Fruit fly (Drosophila melanogaster) whole organism, embryonic: Measurements from ENCODE around the gene TMEM216.

Source experiments
- Abd-B ChIP-seq: fragments of 200-800 bp; sonication (Bioruptor generic); optimal IDR thresholded peaks from 2 replicates; lab custom pipeline; 2018; ENCODE audit warnings: missing biosample characterization, mild to moderate bottlenecking, missing genetic modification characterization, moderate library complexity
- Atf-2 ChIP-seq: fragments of 200-800 bp; sonication (Bioruptor generic); optimal IDR thresholded peaks from 2 replicates; lab custom pipeline; 2016; ENCODE audit warnings: missing biosample characterization, missing genetic modification characterization
- C15 ChIP-seq: fragments of 200-800 bp; sonication (Bioruptor generic); IDR thresholded peaks from 3 replicates; pipeline ENCODE4 v1.3.6; 2022; ENCODE audit warnings: missing biosample characterization, missing genetic modification characterization
- CG10267 ChIP-seq: fragments of 200-800 bp; sonication (Bioruptor generic); optimal IDR thresholded peaks from 2 replicates; lab custom pipeline; 2018; ENCODE audit warnings: missing biosample characterization, mild to moderate bottlenecking, missing genetic modification characterization, moderate library complexity
- CG12155 ChIP-seq: fragments of 200-800 bp; sonication (Bioruptor generic); optimal IDR thresholded peaks from 3 replicates; lab custom pipeline; 2016; ENCODE audit warnings: missing biosample characterization, missing genetic modification characterization
- CG12942 ChIP-seq: fragments of 200-800 bp; sonication (Bioruptor generic); optimal IDR thresholded peaks from 3 replicates; lab custom pipeline; 2016; ENCODE audit warnings: missing biosample characterization, missing genetic modification characterization
- CG14014 ChIP-seq: fragments of 200-800 bp; sonication (Bioruptor generic); IDR thresholded peaks from 2 replicates; pipeline ENCODE4 v1.3.6; 2022; ENCODE audit warnings: missing biosample characterization, missing genetic modification characterization
- CG14710 ChIP-seq: fragments of 200-800 bp; sonication (Bioruptor generic); optimal IDR thresholded peaks from 3 replicates; lab custom pipeline; 2019; ENCODE audit warnings: missing biosample characterization, mild to moderate bottlenecking, missing genetic modification characterization, moderate library complexity
- CG14860 ChIP-seq: fragments of 200-800 bp; sonication (Bioruptor generic); IDR thresholded peaks from 3 replicates; pipeline ENCODE4 v1.3.6; 2022; ENCODE audit warnings: missing biosample characterization, missing genetic modification characterization; ENCODE audit not compliant: partially characterized antibody
- CG15269 ChIP-seq: fragments of 200-800 bp; sonication (Bioruptor generic); optimal IDR thresholded peaks from 2 replicates; lab custom pipeline; 2018; ENCODE audit warnings: missing biosample characterization, mild to moderate bottlenecking, missing genetic modification characterization, moderate library complexity
- CG15479 ChIP-seq: fragments of 200-800 bp; sonication (Bioruptor generic); optimal IDR thresholded peaks from 3 replicates; lab custom pipeline; 2019; ENCODE audit warnings: missing biosample characterization, mild to moderate bottlenecking, missing genetic modification characterization, moderate library complexity
- CG15514 ChIP-seq: fragments of 200-800 bp; sonication (Bioruptor generic); optimal IDR thresholded peaks from 3 replicates; lab custom pipeline; 2017; ENCODE audit warnings: missing biosample characterization, missing genetic modification characterization, mild to moderate bottlenecking, moderate library complexity, missing genetic modification reagents
- CG16815 ChIP-seq: fragments of 200-800 bp; sonication (Bioruptor generic); optimal IDR thresholded peaks from 3 replicates; lab custom pipeline; 2017; ENCODE audit warnings: missing biosample characterization, mild to moderate bottlenecking, missing genetic modification characterization
- CG17802 ChIP-seq: fragments of 200-800 bp; sonication (Bioruptor generic); optimal IDR thresholded peaks from 2 replicates; lab custom pipeline; 2018; ENCODE audit warnings: missing biosample characterization, mild to moderate bottlenecking, missing genetic modification characterization, moderate library complexity
- CG2875 ChIP-seq: fragments of 200-800 bp; sonication (Bioruptor generic); optimal IDR thresholded peaks from 2 replicates; lab custom pipeline; 2017; ENCODE audit warnings: missing biosample characterization, mild to moderate bottlenecking, missing genetic modification characterization, missing genetic modification reagents
- CG31224 ChIP-seq: fragments of 200-800 bp; sonication (Bioruptor generic); IDR thresholded peaks from 2 replicates; pipeline ENCODE4 v1.3.6; 2022; ENCODE audit warnings: missing biosample characterization, missing genetic modification characterization
- CG3281 ChIP-seq: fragments of 200-800 bp; sonication (Bioruptor generic); optimal IDR thresholded peaks from 3 replicates; lab custom pipeline; 2017; ENCODE audit warnings: missing biosample characterization, mild to moderate bottlenecking, missing genetic modification characterization
- CG4707 ChIP-seq: fragments of 200-800 bp; sonication (Bioruptor generic); optimal IDR thresholded peaks from 2 replicates; lab custom pipeline; 2018; ENCODE audit warnings: missing biosample characterization, mild to moderate bottlenecking, missing genetic modification characterization, moderate library complexity
- CG6175 ChIP-seq: fragments of 200-800 bp; sonication (Bioruptor generic); IDR thresholded peaks from 3 replicates; pipeline ENCODE4 v1.3.6; 2022; ENCODE audit warnings: missing biosample characterization, missing genetic modification characterization
- CG6272 ChIP-seq: fragments of 200-800 bp; sonication (Bioruptor generic); IDR thresholded peaks from 2 replicates; pipeline ENCODE4 v1.3.6; 2022; ENCODE audit warnings: missing biosample characterization, missing genetic modification characterization
- CHES-1-like ChIP-seq: fragments of 200-800 bp; sonication (Bioruptor generic); optimal IDR thresholded peaks from 2 replicates; lab custom pipeline; 2016; ENCODE audit warnings: missing biosample characterization, missing genetic modification characterization
- CTCF ChIP-seq: fragments of 200-800 bp; sonication (Bioruptor generic); optimal IDR thresholded peaks from 2 replicates; lab custom pipeline; 2017; ENCODE audit warnings: missing biosample characterization, mild to moderate bottlenecking, missing genetic modification characterization, moderate library complexity
- CrebB ChIP-seq: fragments of 200-800 bp; sonication (Bioruptor generic); optimal IDR thresholded peaks from 3 replicates; lab custom pipeline; 2018; ENCODE audit warnings: missing biosample characterization, mild to moderate bottlenecking, missing genetic modification characterization
- Dad ChIP-seq: fragments of 200-800 bp; sonication (Bioruptor generic); optimal IDR thresholded peaks from 3 replicates; lab custom pipeline; 2016; ENCODE audit warnings: missing biosample characterization, missing genetic modification characterization
- E2f2 ChIP-seq: fragments of 200-800 bp; sonication (Bioruptor generic); IDR thresholded peaks from 2 replicates; pipeline ENCODE4 v1.3.6; 2022; ENCODE audit warnings: missing biosample characterization, missing genetic modification characterization
- ERR ChIP-seq: fragments of 200-800 bp; sonication (Bioruptor generic); optimal IDR thresholded peaks from 2 replicates; lab custom pipeline; 2016; ENCODE audit warnings: missing biosample characterization, missing genetic modification characterization
- Eip74EF ChIP-seq, 2 experiments: fragments of 200-800 bp in 1 of 2; fragments of >200 bp in 1 of 2; sonication (Bioruptor generic) in 1 of 2; optimal IDR thresholded peaks; 2 replicates each; lab custom pipeline; 2017 to 2019; ENCODE audit warnings: missing biosample characterization in 2 of 2, missing genetic modification characterization in 2 of 2, mild to moderate bottlenecking in 1 of 2, moderate library complexity in 1 of 2
- HLH3B ChIP-seq: fragments of 200-800 bp; sonication (Bioruptor generic); IDR thresholded peaks from 2 replicates; pipeline ENCODE4 v1.3.6; 2022; ENCODE audit warnings: missing biosample characterization, missing genetic modification characterization
- Hand ChIP-seq: fragments of 200-800 bp; sonication (Bioruptor generic); optimal IDR thresholded peaks from 2 replicates; lab custom pipeline; 2017; ENCODE audit warnings: mild to moderate bottlenecking, missing biosample characterization, missing genetic modification reagents, missing genetic modification characterization
- HmgZ ChIP-seq: fragments of 200-800 bp; sonication (Bioruptor generic); optimal IDR thresholded peaks from 2 replicates; lab custom pipeline; 2018; ENCODE audit warnings: missing biosample characterization, mild to moderate bottlenecking, missing genetic modification characterization
- Mad ChIP-seq: fragments of 200-800 bp; sonication (Bioruptor generic); optimal IDR thresholded peaks from 2 replicates; lab custom pipeline; 2016; ENCODE audit warnings: missing biosample characterization, missing genetic modification characterization
- NC2β ChIP-seq: fragments of 200-800 bp; sonication (Bioruptor generic); optimal IDR thresholded peaks from 2 replicates; lab custom pipeline; 2016; ENCODE audit warnings: missing biosample characterization, missing genetic modification characterization
- Oaz ChIP-seq: fragments of 200-800 bp; sonication (Bioruptor generic); IDR thresholded peaks from 2 replicates; pipeline ENCODE4 v1.3.6; 2022; ENCODE audit warnings: missing biosample characterization, missing genetic modification characterization
- TFAM ChIP-seq: fragments of 200-800 bp; sonication (Bioruptor generic); optimal IDR thresholded peaks from 2 replicates; lab custom pipeline; 2017; ENCODE audit warnings: missing biosample characterization, missing genetic modification characterization, inconsistent platforms
- abd-A ChIP-seq: fragments of 200-800 bp; sonication (Bioruptor generic); optimal IDR thresholded peaks from 3 replicates; lab custom pipeline; 2019; ENCODE audit warnings: missing biosample characterization, mild to moderate bottlenecking, missing genetic modification characterization, moderate library complexity
- al ChIP-seq: fragments of 200-800 bp; sonication (Bioruptor generic); IDR thresholded peaks from 2 replicates; pipeline ENCODE4 v1.3.6; 2022; ENCODE audit warnings: missing biosample characterization, missing genetic modification characterization
- btn ChIP-seq: fragments of 200-800 bp; sonication (Bioruptor generic); optimal IDR thresholded peaks from 2 replicates; lab custom pipeline; 2016; ENCODE audit warnings: missing biosample characterization, missing genetic modification characterization
- cato ChIP-seq: fragments of 200-800 bp; sonication (Bioruptor generic); optimal IDR thresholded peaks from 2 replicates; lab custom pipeline; 2016; ENCODE audit warnings: missing biosample characterization, missing genetic modification characterization, borderline replicate concordance
- dan ChIP-seq: fragments of 200-800 bp; sonication (Bioruptor generic); IDR thresholded peaks from 2 replicates; pipeline ENCODE4 v1.3.6; 2022; ENCODE audit warnings: missing biosample characterization, missing genetic modification characterization
- fd3F ChIP-seq: fragments of 200-800 bp; sonication (Bioruptor generic); optimal IDR thresholded peaks from 2 replicates; lab custom pipeline; 2018; ENCODE audit warnings: missing biosample characterization, mild to moderate bottlenecking, missing genetic modification characterization, moderate library complexity
- gsb-n ChIP-seq: fragments of 200-800 bp; sonication (Bioruptor generic); optimal IDR thresholded peaks from 3 replicates; lab custom pipeline; 2018; ENCODE audit warnings: missing biosample characterization, mild to moderate bottlenecking, missing genetic modification characterization
- kay ChIP-seq: fragments of 200-800 bp; sonication (Bioruptor generic); optimal IDR thresholded peaks from 2 replicates; lab custom pipeline; 2016; ENCODE audit warnings: missing biosample characterization, missing genetic modification characterization
- peb ChIP-seq: fragments of 200-800 bp; sonication (Bioruptor generic); IDR thresholded peaks from 2 replicates; pipeline ENCODE4 v1.3.6; 2022; ENCODE audit warnings: missing biosample characterization, missing genetic modification characterization
- rib ChIP-seq: fragments of 200-800 bp; sonication (Bioruptor generic); IDR thresholded peaks from 2 replicates; pipeline ENCODE4 v1.3.6; 2022; ENCODE audit warnings: missing biosample characterization, missing genetic modification characterization
- slou ChIP-seq: fragments of 200-800 bp; sonication (Bioruptor generic); optimal IDR thresholded peaks from 3 replicates; lab custom pipeline; 2016; ENCODE audit warnings: missing biosample characterization, missing genetic modification characterization
- sna ChIP-seq: fragments of 200-800 bp; sonication (Bioruptor generic); IDR thresholded peaks from 2 replicates; pipeline ENCODE4 v1.3.6; 2022; ENCODE audit warnings: missing biosample characterization, missing genetic modification characterization; ENCODE audit not compliant: partially characterized antibody
- toy ChIP-seq: fragments of 200-800 bp; sonication (Bioruptor generic); IDR thresholded peaks from 2 replicates; pipeline ENCODE4 v1.3.6; 2022; ENCODE audit warnings: missing biosample characterization, missing genetic modification characterization
- unc-4 ChIP-seq: fragments of 200-800 bp; sonication (Bioruptor generic); IDR thresholded peaks from 2 replicates; pipeline ENCODE4 v1.3.6; 2022; ENCODE audit warnings: missing biosample characterization, missing genetic modification characterization; ENCODE audit not compliant: partially characterized antibody
- wor ChIP-seq: fragments of 200-800 bp; sonication (Bioruptor generic); IDR thresholded peaks from 2 replicates; pipeline ENCODE4 v1.3.6; 2022; ENCODE audit warnings: missing biosample characterization, missing genetic modification characterization

TMEM216 gene

DNA sequence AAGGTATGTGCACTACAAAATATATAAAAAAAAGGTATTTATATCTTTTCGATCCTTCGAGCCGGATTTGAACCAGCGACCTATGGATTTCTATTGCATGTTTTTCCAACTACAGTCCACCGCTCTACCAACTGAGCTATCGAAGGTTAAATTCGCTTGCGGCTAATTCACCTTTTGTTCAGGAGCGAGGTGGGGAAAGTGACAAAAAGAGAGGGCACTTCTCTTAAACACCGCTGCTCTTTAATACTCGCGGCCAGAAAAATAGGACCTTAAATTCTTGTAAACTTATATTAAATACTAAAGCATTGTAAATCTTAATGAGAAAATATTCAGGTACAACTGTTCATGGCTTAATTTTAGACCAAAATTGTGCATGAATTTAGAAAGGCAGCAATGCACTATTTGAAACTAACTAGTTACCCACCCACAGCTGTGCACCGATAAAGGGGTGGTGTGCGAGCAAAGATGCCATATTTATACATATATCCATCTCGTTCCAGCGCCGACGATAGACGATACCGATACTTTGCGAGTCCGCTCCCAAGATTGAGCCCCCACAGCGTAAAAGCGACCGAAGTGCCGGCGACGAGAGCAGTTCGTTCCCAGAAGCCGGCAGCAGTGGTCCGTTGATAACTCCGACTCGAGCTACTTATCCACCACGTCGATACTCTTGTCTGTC, 46.9 kb upstream of the TMEM216 start (continued):
- TF ChIP-seq Eip74EF (GFP tag; optimal IDR thresholded peaks at IDR 0.05; lab: Kevin White, UChicago) (peak in 1 of 2 experiments; percentile 98), Mad (peak; percentile 96), unc-4 (GFP tag; lab: Robert Waterston, UW) (peak; percentile 70), CG15514 (GFP tag; lab: Kevin White, UChicago) (peak; percentile 95), Oaz (peak; percentile 88), Dad (GFP tag; lab: Kevin White, UChicago) (peak; percentile 97), rib (GFP tag; lab: Robert Waterston, UW) (peak; percentile 96), C15 (GFP tag; lab: Robert Waterston, UW) (peak; percentile 94), CG6272 (peak; percentile 86), CG31224 (GFP tag; lab: Robert Waterston, UW) (peak; percentile 91), gsb-n (peak; percentile 98), CG10267 (tag; lab: Kevin White, UChicago) (peak; percentile 97), CG12942 (GFP tag; lab: Kevin White, UChicago) (peak; percentile 95), al (GFP tag; lab: Robert Waterston, UW) (peak; percentile 86), Atf-2 (GFP tag; lab: Kevin White, UChicago) (peak; percentile 95), TFAM (GFP tag; lab: Kevin White, UChicago) (peak; percentile 87), NC2β (GFP tag; lab: Kevin White, UChicago) (peak; percentile 98), btn (peak; percentile 95), Abd-B (GFP tag; lab: Kevin White, UChicago) (peak; percentile 93), CTCF (GFP tag; lab: Kevin White, UChicago) (peak; percentile 69), slou (GFP tag; lab: Kevin White, UChicago) (peak; percentile 93), CrebB (peak; percentile 98), CG16815 (peak; percentile 96), fd3F (peak; percentile 92), toy (peak; percentile 81), CG12155 (GFP tag; lab: Kevin White, UChicago) (peak; percentile 98), wor (GFP tag; lab: Robert Waterston, UW) (peak; percentile 90), CG14014 (GFP tag; lab: Robert Waterston, UW) (peak; percentile 96), CG6175 (GFP tag; lab: Robert Waterston, UW) (peak; percentile 85), HmgZ (tag; lab: Kevin White, UChicago) (peak; percentile 99), CG3281 (GFP tag; lab: Kevin White, UChicago) (peak; percentile 99), E2f2 (GFP tag; lab: Robert Waterston, UW) (peak; percentile 84), HLH3B (GFP tag; lab: Robert Waterston, UW) (peak; percentile 97), cato (GFP tag; lab: Kevin White, UChicago) (peak; percentile 93), CG14710 (tag; lab: Kevin White, UChicago) (peak; percentile 97), Hand (GFP tag; lab: Kevin White, UChicago) (peak; percentile 98), CG14860 (GFP tag; lab: Robert Waterston, UW) (no peak; the same call in 1 of the 3 replicates), CG17802 (tag; lab: Kevin White, UChicago) (peak; percentile 87), CG15269 (tag; lab: Kevin White, UChicago) (peak; percentile 98), CG15479 (peak; percentile 55), CG4707 (peak; percentile 95), ERR (GFP tag; lab: Kevin White, UChicago) (peak; percentile 96), sna (GFP tag; lab: Robert Waterston, UW) (no peak; the same call in 1 of the 2 replicates), abd-A (tag; lab: Kevin White, UChicago) (peak; percentile 86), CHES-1-like (GFP tag; lab: Kevin White, UChicago) (peak; percentile 96), kay (GFP tag; lab: Kevin White, UChicago) (peak; percentile 95), dan (GFP tag; lab: Robert Waterston, UW) (peak; percentile 87), peb (peak; percentile 91), CG2875 (GFP tag; lab: Kevin White, UChicago) (peak; percentile 98)
